Fruit fly (Drosophila melanogaster) whole organism, embryonic: ENCODE measurements around the gene CkIIbeta.
A peak's percentile ranks its signal among the peaks of the same experiment; 100 is the strongest.

ENCODE experiments used
- Adf1 ChIP-seq: fragments of 200-800 bp; sonication (Bioruptor generic); IDR thresholded peaks from 2 replicates; pipeline ENCODE4 v1.3.6; 2022; ENCODE audit warnings: missing biosample characterization, missing genetic modification characterization
- Asciz ChIP-seq: fragments of 200-800 bp; sonication (Bioruptor generic); optimal IDR thresholded peaks from 2 replicates; lab custom pipeline; 2017; ENCODE audit warnings: missing biosample characterization, mild to moderate bottlenecking, missing genetic modification characterization, missing genetic modification reagents
- Bdp1 ChIP-seq: fragments of 200-800 bp; sonication (Bioruptor generic); optimal IDR thresholded peaks from 3 replicates; lab custom pipeline; 2016; ENCODE audit warnings: missing biosample characterization, missing genetic modification characterization
- Bteb2 ChIP-seq: fragments of 200-800 bp; sonication (Bioruptor generic); optimal IDR thresholded peaks from 2 replicates; lab custom pipeline; 2016; ENCODE audit warnings: missing biosample characterization, missing genetic modification characterization
- CG11093 ChIP-seq: fragments of 200-800 bp; sonication (Bioruptor generic); IDR thresholded peaks from 3 replicates; pipeline ENCODE4 v1.3.6; 2022; ENCODE audit warnings: missing biosample characterization, missing genetic modification characterization
- CG11247 ChIP-seq: fragments of 200-800 bp; sonication (Bioruptor generic); IDR thresholded peaks from 2 replicates; pipeline ENCODE4 v1.3.6; 2022; ENCODE audit warnings: missing biosample characterization, missing genetic modification characterization
- CG12104 ChIP-seq: fragments of 200-800 bp; sonication (Bioruptor generic); optimal IDR thresholded peaks from 3 replicates; lab custom pipeline; 2016; ENCODE audit warnings: missing biosample characterization, missing genetic modification characterization
- CG13287 ChIP-seq: fragments of 200-800 bp; sonication (Bioruptor generic); IDR thresholded peaks from 2 replicates; pipeline ENCODE4 v1.3.6; 2022; ENCODE audit warnings: missing biosample characterization, missing genetic modification characterization; ENCODE audit not compliant: partially characterized antibody
- CG13296 ChIP-seq: fragments of 200-800 bp; sonication (Bioruptor generic); optimal IDR thresholded peaks from 3 replicates; lab custom pipeline; 2018; ENCODE audit warnings: missing biosample characterization, mild to moderate bottlenecking, missing genetic modification characterization
- CG14667 ChIP-seq: fragments of 200-800 bp; sonication (Bioruptor generic); IDR thresholded peaks from 2 replicates; pipeline ENCODE4 v1.3.6; 2022; ENCODE audit warnings: missing biosample characterization, missing genetic modification characterization
- CG14965 ChIP-seq: fragments of 200-800 bp; sonication (Bioruptor generic); optimal IDR thresholded peaks from 2 replicates; lab custom pipeline; 2016; ENCODE audit warnings: missing biosample characterization, missing genetic modification characterization, borderline replicate concordance
- CG15514 ChIP-seq: fragments of 200-800 bp; sonication (Bioruptor generic); optimal IDR thresholded peaks from 3 replicates; lab custom pipeline; 2017; ENCODE audit warnings: missing biosample characterization, missing genetic modification characterization, mild to moderate bottlenecking, moderate library complexity, missing genetic modification reagents
- CG17186 ChIP-seq: fragments of 200-800 bp; sonication (Bioruptor generic); optimal IDR thresholded peaks from 3 replicates; lab custom pipeline; 2017; ENCODE audit warnings: missing biosample characterization, missing genetic modification reagents, missing genetic modification characterization
- CG1792 ChIP-seq: fragments of 200-800 bp; sonication (Bioruptor generic); optimal IDR thresholded peaks from 2 replicates; lab custom pipeline; 2016; ENCODE audit warnings: missing biosample characterization, missing genetic modification characterization
- CG18011 ChIP-seq: fragments of 200-800 bp; sonication (Bioruptor generic); optimal IDR thresholded peaks from 2 replicates; lab custom pipeline; 2017; ENCODE audit warnings: missing biosample characterization, missing genetic modification characterization, mild to moderate bottlenecking, moderate library complexity, missing genotype
- CG34224 ChIP-seq: fragments of 200-800 bp; sonication (Bioruptor generic); IDR thresholded peaks from 3 replicates; pipeline ENCODE4 v1.3.6; 2022; ENCODE audit warnings: missing biosample characterization, missing genetic modification characterization; ENCODE audit not compliant: partially characterized antibody
- CG7556 ChIP-seq: fragments of 200-800 bp; sonication (Bioruptor generic); optimal IDR thresholded peaks from 2 replicates; lab custom pipeline; 2017; ENCODE audit warnings: missing biosample characterization, mild to moderate bottlenecking, missing genetic modification characterization
- CG8388 ChIP-seq: fragments of 200-800 bp; sonication (Bioruptor generic); optimal IDR thresholded peaks from 2 replicates; lab custom pipeline; 2019; ENCODE audit warnings: missing biosample characterization, mild to moderate bottlenecking, missing genetic modification characterization, moderate library complexity
- CG8765 ChIP-seq: fragments of 200-800 bp; sonication (Bioruptor generic); IDR thresholded peaks from 2 replicates; pipeline ENCODE4 v1.3.6; 2022; ENCODE audit warnings: missing biosample characterization, missing genetic modification characterization
- CG9215 ChIP-seq: fragments of 200-800 bp; sonication (Bioruptor generic); IDR thresholded peaks from 2 replicates; pipeline ENCODE4 v1.3.6; 2022; ENCODE audit warnings: missing biosample characterization, missing genetic modification characterization
- CG9437 ChIP-seq: fragments of 200-800 bp; sonication (Bioruptor generic); optimal IDR thresholded peaks from 2 replicates; lab custom pipeline; 2018; ENCODE audit warnings: missing biosample characterization, mild to moderate bottlenecking, missing genetic modification characterization
- CrebB ChIP-seq: fragments of 200-800 bp; sonication (Bioruptor generic); optimal IDR thresholded peaks from 3 replicates; lab custom pipeline; 2018; ENCODE audit warnings: missing biosample characterization, mild to moderate bottlenecking, missing genetic modification characterization
- Eip74EF ChIP-seq, 2 experiments: fragments of 200-800 bp in 1 of 2; fragments of >200 bp in 1 of 2; sonication (Bioruptor generic) in 1 of 2; optimal IDR thresholded peaks; 2 replicates each; lab custom pipeline; 2017 to 2019; ENCODE audit warnings: missing biosample characterization in 2 of 2, missing genetic modification characterization in 2 of 2, mild to moderate bottlenecking in 1 of 2, moderate library complexity in 1 of 2
- Ets65A ChIP-seq: fragments of 200-800 bp; sonication (Bioruptor generic); peaks from one replicate; lab custom pipeline; 2016; ENCODE audit warnings: missing biosample characterization, missing genetic modification characterization
- Ets97D ChIP-seq: fragments of 200-800 bp; sonication (Bioruptor generic); optimal IDR thresholded peaks from 3 replicates; lab custom pipeline; 2016; ENCODE audit warnings: missing biosample characterization, missing genetic modification characterization
- HLH3B ChIP-seq: fragments of 200-800 bp; sonication (Bioruptor generic); IDR thresholded peaks from 2 replicates; pipeline ENCODE4 v1.3.6; 2022; ENCODE audit warnings: missing biosample characterization, missing genetic modification characterization
- Max ChIP-seq: fragments of 200-800 bp; sonication (Bioruptor generic); optimal IDR thresholded peaks from 2 replicates; lab custom pipeline; 2016; ENCODE audit warnings: missing biosample characterization, mild to moderate bottlenecking, missing genetic modification characterization
- Mes4 ChIP-seq: fragments of 200-800 bp; sonication (Bioruptor generic); optimal IDR thresholded peaks from 2 replicates; lab custom pipeline; 2016; ENCODE audit warnings: missing biosample characterization, missing genetic modification characterization
- Optix ChIP-seq: fragments of 200-800 bp; sonication (Bioruptor generic); IDR thresholded peaks from 3 replicates; pipeline ENCODE4 v1.3.6; 2022; ENCODE audit warnings: missing biosample characterization, missing genetic modification characterization
- Trl ChIP-seq, 3 experiments: fragments of >200 bp in 2 of 3; fragments of 200-800 bp in 1 of 3; sonication (Bioruptor generic) in 1 of 3; optimal IDR thresholded peaks; 2 replicates in 1 of 3; 3 replicates in 2 of 3; lab custom pipeline; 2016 to 2017; ENCODE audit warnings: missing biosample characterization in 1 of 3, missing genetic modification characterization in 1 of 3
- ac ChIP-seq: fragments of 200-800 bp; sonication (Bioruptor generic); optimal IDR thresholded peaks from 3 replicates; lab custom pipeline; 2017; ENCODE audit warnings: missing biosample characterization, mild to moderate bottlenecking, missing genetic modification characterization
- az2 ChIP-seq: fragments of 200-800 bp; sonication (Bioruptor generic); optimal IDR thresholded peaks from 3 replicates; lab custom pipeline; 2016; ENCODE audit warnings: missing biosample characterization, missing genetic modification characterization
- bab2 ChIP-seq: fragments of 200-800 bp; sonication (Bioruptor generic); optimal IDR thresholded peaks from 2 replicates; lab custom pipeline; 2016; ENCODE audit warnings: missing biosample characterization, missing genetic modification characterization
- cato ChIP-seq: fragments of 200-800 bp; sonication (Bioruptor generic); optimal IDR thresholded peaks from 2 replicates; lab custom pipeline; 2016; ENCODE audit warnings: missing biosample characterization, missing genetic modification characterization, borderline replicate concordance
- da ChIP-seq: fragments of 200-800 bp; sonication (Bioruptor generic); optimal IDR thresholded peaks from 2 replicates; lab custom pipeline; 2016; ENCODE audit warnings: missing biosample characterization, missing genetic modification characterization
- dmrt99B ChIP-seq: fragments of 200-800 bp; sonication (Bioruptor generic); optimal IDR thresholded peaks from 2 replicates; lab custom pipeline; 2018; ENCODE audit warnings: missing biosample characterization, mild to moderate bottlenecking, missing genetic modification characterization, moderate library complexity
- fd64A ChIP-seq: fragments of 200-800 bp; sonication (Bioruptor generic); optimal IDR thresholded peaks from 3 replicates; lab custom pipeline; 2018; ENCODE audit warnings: missing biosample characterization, mild to moderate bottlenecking, missing genetic modification characterization
- gcm2 ChIP-seq: fragments of 200-800 bp; sonication (Bioruptor generic); optimal IDR thresholded peaks from 2 replicates; lab custom pipeline; 2016; ENCODE audit warnings: missing biosample characterization, missing genetic modification characterization
- grau ChIP-seq: fragments of 200-800 bp; optimal IDR thresholded peaks from 3 replicates; lab custom pipeline; 2019; ENCODE audit warnings: missing biosample characterization, mild to moderate bottlenecking, missing genetic modification characterization, moderate library complexity
- nau ChIP-seq: fragments of 200-800 bp; sonication (Bioruptor generic); optimal IDR thresholded peaks from 3 replicates; lab custom pipeline; 2017; ENCODE audit warnings: missing biosample characterization, mild to moderate bottlenecking, missing genetic modification characterization, missing genetic modification reagents
- pfk ChIP-seq: fragments of 200-800 bp; sonication (Bioruptor generic); optimal IDR thresholded peaks from 2 replicates; lab custom pipeline; 2018; ENCODE audit warnings: missing biosample characterization, mild to moderate bottlenecking, missing genetic modification characterization, moderate library complexity
- prd ChIP-seq, 3 experiments: fragments of >200 bp in 2 of 3; fragments of 200-800 bp in 1 of 3; sonication (Bioruptor generic) in 1 of 3; optimal IDR thresholded peaks in 2 of 3; IDR thresholded peaks in 1 of 3; 2 replicates in 2 of 3; 3 replicates in 1 of 3; pipeline versions ENCODE4 v1.3.6 to Lab custom; 2017 to 2022; ENCODE audit warnings: missing biosample characterization in 1 of 3, missing genetic modification characterization in 1 of 3
- shn ChIP-seq: fragments of 200-800 bp; sonication (Bioruptor generic); optimal IDR thresholded peaks from 3 replicates; lab custom pipeline; 2016; ENCODE audit warnings: missing biosample characterization, missing genetic modification characterization
- ssp ChIP-seq: fragments of 200-800 bp; sonication (Bioruptor generic); IDR thresholded peaks from 2 replicates; pipeline ENCODE4 v1.3.6; 2022; ENCODE audit warnings: missing biosample characterization, missing genetic modification characterization
- tap ChIP-seq: fragments of 200-800 bp; optimal IDR thresholded peaks from 3 replicates; lab custom pipeline; 2019; ENCODE audit warnings: missing biosample characterization, mild to moderate bottlenecking, missing genetic modification characterization, moderate library complexity
- tx ChIP-seq: fragments of 200-800 bp; sonication (Bioruptor generic); optimal IDR thresholded peaks from 2 replicates; lab custom pipeline; 2016; ENCODE audit warnings: missing biosample characterization, missing genetic modification characterization
- unpg ChIP-seq: fragments of 200-800 bp; sonication (Bioruptor generic); optimal IDR thresholded peaks from 3 replicates; lab custom pipeline; 2018; ENCODE audit warnings: missing biosample characterization, mild to moderate bottlenecking, missing genetic modification characterization, moderate library complexity
- usp ChIP-seq: fragments of >200 bp; optimal IDR thresholded peaks from 2 replicates; lab custom pipeline; 2017; ENCODE audit warnings: missing biosample characterization, missing genetic modification characterization

Gene CkIIbeta

dm6 chrX:11775987-11776587, 16.2 kb upstream of the CkIIbeta start (continued):
- no peak for TF ChIP-seq prd (optimal IDR thresholded peaks at IDR 0.05; lab: Kevin White, UChicago)
- peak; percentile 73; the same call in 2 of the 3 replicates for TF ChIP-seq prd (GFP tag; IDR thresholded peaks at IDR 0.05; lab: Robert Waterston, UW)
- TF ChIP-seq CG13287 (GFP tag; lab: Robert Waterston, UW), result no peak
- TF ChIP-seq CG14965 (GFP tag; lab: Kevin White, UChicago), result no peak
- TF ChIP-seq CG9437, result no peak
- TF ChIP-seq CG1792 (GFP tag; lab: Kevin White, UChicago), result no peak
- no peak for TF ChIP-seq Eip74EF (GFP tag; optimal IDR thresholded peaks at IDR 0.05; lab: Kevin White, UChicago)
- TF ChIP-seq pfk (GFP tag; lab: Kevin White, UChicago), result peak; percentile 97
- no peak for TF ChIP-seq Adf1 (GFP tag; lab: Robert Waterston, UW)
- peak; percentile 12 for TF ChIP-seq CG15514 (GFP tag; lab: Kevin White, UChicago)
- peak; percentile 56; the same call in 1 of the 3 replicates for TF ChIP-seq Optix
- peak; percentile 9 for TF ChIP-seq bab2 (GFP tag; lab: Kevin White, UChicago)
- no peak for TF ChIP-seq CG34224 (GFP tag; lab: Robert Waterston, UW)
- 0 out of 2 replicates have a peak, but pooled peaks have one; percentile 37 for TF ChIP-seq CG9215 (GFP tag; lab: Robert Waterston, UW)
- peak in 1 of 2 experiments; percentile 18 for TF ChIP-seq Trl (optimal IDR thresholded peaks at IDR 0.05; lab: Kevin White, UChicago)
- peak; percentile 24 for TF ChIP-seq Trl (GFP tag; optimal IDR thresholded peaks at IDR 0.05; lab: Kevin White, UChicago)
- no peak for TF ChIP-seq shn (GFP tag; lab: Kevin White, UChicago)
- no peak for TF ChIP-seq Bdp1 (GFP tag; lab: Kevin White, UChicago)
- 0 out of 3 replicates have a peak, but pooled peaks have one; percentile 34 for TF ChIP-seq CG11093
- TF ChIP-seq ssp, result peak; percentile 23; the same call in 1 of the 2 replicates
- TF ChIP-seq usp (GFP tag; lab: Kevin White, UChicago), result no peak
- no peak for TF ChIP-seq CG12104 (GFP tag; lab: Kevin White, UChicago)
- peak; percentile 59 for TF ChIP-seq CG7556
- peak; percentile 55 for TF ChIP-seq dmrt99B (tag; lab: Kevin White, UChicago)
- no peak for TF ChIP-seq CrebB
- no peak for TF ChIP-seq nau (GFP tag; lab: Kevin White, UChicago)
- no peak for TF ChIP-seq tx (GFP tag; lab: Kevin White, UChicago)
- TF ChIP-seq fd64A (GFP tag; lab: Kevin White, UChicago), result peak; percentile 38
- peak; percentile 57 for TF ChIP-seq grau
- no peak for TF ChIP-seq CG17186 (GFP tag; lab: Kevin White, UChicago)
- TF ChIP-seq gcm2, result no peak
- no peak for TF ChIP-seq Max (GFP tag; lab: Kevin White, UChicago)
- TF ChIP-seq CG13296, result no peak
- TF ChIP-seq Bteb2 (GFP tag; lab: Kevin White, UChicago), result no peak
- TF ChIP-seq cato, result no peak
- peak; percentile 31 for TF ChIP-seq Mes4 (GFP tag; lab: Kevin White, UChicago)
- peak; percentile 12 for TF ChIP-seq ac (GFP tag; lab: Kevin White, UChicago)
- no peak for TF ChIP-seq Ets97D (GFP tag; lab: Kevin White, UChicago)
- TF ChIP-seq CG18011, result no peak
- TF ChIP-seq Asciz, result no peak
- peak; percentile 55 for TF ChIP-seq unpg
- no peak for TF ChIP-seq CG11247 (GFP tag; lab: Robert Waterston, UW)
- peak; percentile 60; the same call in 1 of the 2 replicates for TF ChIP-seq CG8765
- no peak for TF ChIP-seq da (GFP tag; lab: Kevin White, UChicago)
- peak; percentile 53; the same call in 1 of the 2 replicates for TF ChIP-seq HLH3B (GFP tag; lab: Robert Waterston, UW)
- TF ChIP-seq az2 (GFP tag; lab: Kevin White, UChicago), result peak; percentile 53
- no peak for TF ChIP-seq tap
- no peak for TF ChIP-seq CG14667
- TF ChIP-seq CG8388 (GFP tag; lab: Kevin White, UChicago), result peak; percentile 50
- TF ChIP-seq Ets65A (GFP tag; lab: Kevin White, UChicago), result peak; percentile 57
